Fruit fly (Drosophila melanogaster): ENCODE results near the gene CG4887.
A peak's percentile ranks its signal among the peaks of the same experiment; 100 is the strongest.

The CG4887 gene

DNA sequence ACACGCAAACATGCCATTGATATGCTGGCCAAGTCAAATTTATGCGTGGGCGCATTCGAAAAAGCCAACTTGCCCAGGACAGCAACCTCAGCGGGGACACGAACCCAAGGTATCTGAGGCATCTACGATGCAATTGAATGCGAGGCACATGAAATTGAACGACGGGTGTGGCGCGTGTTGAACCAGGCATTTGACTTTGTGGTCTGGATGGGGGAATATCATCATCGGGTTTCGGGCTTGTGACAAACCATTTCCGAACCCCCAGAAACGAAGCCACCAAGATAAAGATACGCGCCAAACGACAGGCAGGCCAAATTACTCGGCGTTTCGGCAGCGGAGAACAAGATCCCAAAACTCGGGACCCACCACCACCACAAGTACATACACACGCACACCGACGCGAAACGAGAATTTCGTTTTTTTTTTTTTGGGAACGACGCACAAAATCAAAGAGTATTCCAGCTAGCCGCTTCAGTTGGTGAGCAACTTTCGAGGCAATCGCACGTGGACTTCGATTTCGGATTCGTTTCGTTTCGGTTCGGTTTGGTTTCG lies 30.0 kb upstream of the CG4887 start, which contains the start of gene MFS3 (continued):
- peak; percentile 54; the same call in 2 of the 3 replicates for TF ChIP-seq ci (GFP tag; IDR thresholded peaks at IDR 0.05)
- TF ChIP-seq sd (tag; optimal IDR thresholded peaks at IDR 0.05) = peak; percentile 74
- peak in 1 of 2 experiments; percentile 21 for TF ChIP-seq Hr51 (GFP tag; optimal IDR thresholded peaks at IDR 0.05)
- TF ChIP-seq CG4424 (GFP tag; optimal IDR thresholded peaks at IDR 0.05) = no peak
- 0 out of 2 replicates have a peak, but pooled peaks have one; percentile 26 for TF ChIP-seq sob (GFP tag; IDR thresholded peaks at IDR 0.05)
- no peak for TF ChIP-seq ttk (GFP tag; IDR thresholded peaks at IDR 0.05)
- TF ChIP-seq chif (GFP tag; optimal IDR thresholded peaks at IDR 0.05) = no peak
- no peak for TF ChIP-seq ac (GFP tag; optimal IDR thresholded peaks at IDR 0.05)
- TF ChIP-seq Abd-B (GFP tag; optimal IDR thresholded peaks at IDR 0.05) = peak; percentile 27
- TF ChIP-seq sug (tag; optimal IDR thresholded peaks at IDR 0.05) = peak; percentile 36
- TF ChIP-seq TFAM (GFP tag; optimal IDR thresholded peaks at IDR 0.05) = no peak
- no peak for TF ChIP-seq CG3407 (GFP tag; optimal IDR thresholded peaks at IDR 0.05)
- no peak for TF ChIP-seq CG15011 (GFP tag; optimal IDR thresholded peaks at IDR 0.05)
- no peak for TF ChIP-seq tup (GFP tag; optimal IDR thresholded peaks at IDR 0.05)
- peak; percentile 98 for TF ChIP-seq Deaf1 (tag; optimal IDR thresholded peaks at IDR 0.05)
- TF ChIP-seq bsh (GFP tag; optimal IDR thresholded peaks at IDR 0.05) = no peak
- TF ChIP-seq bbx (GFP tag; IDR thresholded peaks at IDR 0.05; ENCODE audit: partially characterized antibody) = peak; percentile 38; the same call in 1 of the 2 replicates
- TF ChIP-seq tio (GFP tag; optimal IDR thresholded peaks at IDR 0.05) = no peak
- TF ChIP-seq lola (GFP tag; optimal IDR thresholded peaks at IDR 0.05) = no peak
- TF ChIP-seq dm (GFP tag; optimal IDR thresholded peaks at IDR 0.05) = peak; percentile 6
- 0 out of 3 replicates have a peak, but pooled peaks have one; percentile 4 for TF ChIP-seq C15 (GFP tag; IDR thresholded peaks at IDR 0.05)
- TF ChIP-seq Pdp1 (GFP tag; optimal IDR thresholded peaks at IDR 0.05) = peak in 1 of 2 experiments; percentile 28
- no peak for TF ChIP-seq CG1832 (GFP tag; optimal IDR thresholded peaks at IDR 0.05)
- TF ChIP-seq CG11247 (GFP tag; IDR thresholded peaks at IDR 0.05) = no peak
- no peak for TF ChIP-seq knrl (GFP tag; IDR thresholded peaks at IDR 0.05; ENCODE audit: partially characterized antibody)
- no peak for TF ChIP-seq twi (tag; optimal IDR thresholded peaks at IDR 0.05)
- no peak for TF ChIP-seq CG17568 (GFP tag; optimal IDR thresholded peaks at IDR 0.05)
- TF ChIP-seq ase (GFP tag; IDR thresholded peaks at IDR 0.05) = 0 out of 3 replicates have a peak, but pooled peaks have one; percentile 12
- TF ChIP-seq peb (GFP tag; IDR thresholded peaks at IDR 0.05) = no peak
- TF ChIP-seq CG11695 (GFP tag; IDR thresholded peaks at IDR 0.05) = no peak
- no peak for TF ChIP-seq CG6854 (GFP tag; optimal IDR thresholded peaks at IDR 0.05)
- TF ChIP-seq CG3281 (GFP tag; optimal IDR thresholded peaks at IDR 0.05) = no peak
- TF ChIP-seq chinmo (GFP tag; IDR thresholded peaks at IDR 0.05; ENCODE audit: partially characterized antibody) = peak; percentile 95
- no peak for TF ChIP-seq bigmax (GFP tag; optimal IDR thresholded peaks at IDR 0.05)
- peak; percentile 2 for TF ChIP-seq CG13775 (GFP tag; optimal IDR thresholded peaks at IDR 0.05)
- TF ChIP-seq Rx (GFP tag; IDR thresholded peaks at IDR 0.05) = no peak
- peak; percentile 11 for TF ChIP-seq tap (tag; optimal IDR thresholded peaks at IDR 0.05)
- peak; percentile 7 for TF ChIP-seq caup (GFP tag; optimal IDR thresholded peaks at IDR 0.05; ENCODE audit: severe bottlenecking)
- peak; percentile 12 for TF ChIP-seq Xbp1 (GFP tag; optimal IDR thresholded peaks at IDR 0.05)
- TF ChIP-seq salm (tag; optimal IDR thresholded peaks at IDR 0.05) = no peak
- no peak for TF ChIP-seq CG8281 (tag; optimal IDR thresholded peaks at IDR 0.05)
- TF ChIP-seq YL-1 (GFP tag; optimal IDR thresholded peaks at IDR 0.05) = no peak
- no peak for TF ChIP-seq stc (GFP tag; IDR thresholded peaks at IDR 0.05)
- peak; percentile 25; the same call in 1 of the 2 replicates for TF ChIP-seq Drgx (GFP tag; IDR thresholded peaks at IDR 0.05)
- peak; percentile 13 for TF ChIP-seq Meics (GFP tag; optimal IDR thresholded peaks at IDR 0.05)
- no peak for TF ChIP-seq Dll (GFP tag; IDR thresholded peaks at IDR 0.05; ENCODE audit: partially characterized antibody)
- TF ChIP-seq CG31224 (GFP tag; IDR thresholded peaks at IDR 0.05) = no peak
- no peak for TF ChIP-seq wor (GFP tag; IDR thresholded peaks at IDR 0.05)
- peak; percentile 82 for TF ChIP-seq CTCF (GFP tag; optimal IDR thresholded peaks at IDR 0.05)
- no peak for TF ChIP-seq cad (GFP tag; optimal IDR thresholded peaks at IDR 0.05)
